Worm (Caenorhabditis elegans): Measurements from ENCODE around the gene F36F12.1.
A peak's percentile ranks its signal among the peaks of the same experiment; 100 is the strongest.

The F36F12.1 gene

ce11 chrV:2076043-2076442, 27.0 kb downstream of the F36F12.1 start:
- TF ChIP-seq him-1 (tag; optimal IDR thresholded peaks at IDR 0.05) (no peak), zfh-2 (GFP tag; conservative IDR thresholded peaks at IDR 0.05) (peak; percentile 44; the same call in 1 of the 2 replicates), nfya-1 (tag; optimal IDR thresholded peaks at IDR 0.05; ENCODE audit: borderline replicate concordance, insufficient read depth) (no peak), K12H6.12 (tag; optimal IDR thresholded peaks at IDR 0.05) (no peak), zim-3 (tag; optimal IDR thresholded peaks at IDR 0.05) (no peak), somi-1 (GFP tag; optimal IDR thresholded peaks at IDR 0.05) (peak; percentile 36), dpl-1 (GFP tag; optimal IDR thresholded peaks at IDR 0.05) (no peak), sea-2 (GFP tag; IDR thresholded peaks at IDR 0.05) (no peak)

- TF ChIP-seq zim-3 (tag; optimal IDR thresholded peaks at IDR 0.05) (no peak), egl-44 (GFP tag; IDR thresholded peaks at IDR 0.05) (no peak), nfya-2 (GFP tag; IDR thresholded peaks at IDR 0.05) (no peak), dox-1 (GFP tag; IDR thresholded peaks at IDR 0.05) (no peak), bed-2 (GFP tag; IDR thresholded peaks at IDR 0.05) (no peak), let-607 (tag; optimal IDR thresholded peaks at IDR 0.05) (no peak), C17E4.6 (GFP tag; IDR thresholded peaks at IDR 0.05) (no peak), ztf-6 (GFP tag; IDR thresholded peaks at IDR 0.05) (no peak), F33H1.4 (GFP tag; IDR thresholded peaks at IDR 0.05) (no peak), sea-2 (GFP tag; IDR thresholded peaks at IDR 0.05) (no peak), aptf-2 (GFP tag; conservative IDR thresholded peaks at IDR 0.05) (no peak), F57A8.1 (GFP tag; optimal IDR thresholded peaks at IDR 0.05) (no peak), tlf-1 (GFP tag; optimal IDR thresholded peaks at IDR 0.05) (no peak), ama-1 (optimal IDR thresholded peaks at IDR 0.05) (no peak), ama-1 (GFP tag; optimal IDR thresholded peaks at IDR 0.05) (no peak), hrde-1 (tag; optimal IDR thresholded peaks at IDR 0.05; ENCODE audit: borderline replicate concordance) (no peak), nhr-90 (tag; optimal IDR thresholded peaks at IDR 0.05) (no peak), nhr-80 (tag; optimal IDR thresholded peaks at IDR 0.05) (no peak), F23B12.7 (tag; optimal IDR thresholded peaks at IDR 0.05; ENCODE audit: insufficient read depth) (no peak), F37B4.10 (GFP tag; IDR thresholded peaks at IDR 0.05) (no peak), pha-4 (tag; optimal IDR thresholded peaks at IDR 0.05) (no peak)
These were observed 30.2 kb downstream of the F36F12.1 start, which contains the start of gene Y40B10A.9 for ce11 chrV:2072807-2073206. Gene Y40B10A.9, minus strand, starts transcription at chrV:2072907.

ce11 chrV:2068728-2069443, 34.1 kb downstream of the F36F12.1 start:
- TF ChIP-seq Y67H2A.10 (GFP tag; conservative IDR thresholded peaks at IDR 0.05) (no peak), F37B4.10 (GFP tag; IDR thresholded peaks at IDR 0.05) (no peak), athp-1 (tag; optimal IDR thresholded peaks at IDR 0.05) (no peak), mxl-1 (tag; optimal IDR thresholded peaks at IDR 0.05) (peak; percentile 8), K11D2.4 (GFP tag; IDR thresholded peaks at IDR 0.05) (no peak), F39B2.1 (GFP tag; IDR thresholded peaks at IDR 0.05) (no peak), repo-1 (tag; optimal IDR thresholded peaks at IDR 0.05) (no peak), tbp1 (GFP tag; optimal IDR thresholded peaks at IDR 0.05) (peak; percentile 8), sptf-2 (GFP tag; optimal IDR thresholded peaks at IDR 0.05) (no peak), ekl-4 (GFP tag; IDR thresholded peaks at IDR 0.05) (peak; percentile 58), nhr-80 (tag; optimal IDR thresholded peaks at IDR 0.05) (no peak), tbx-9 (tag; optimal IDR thresholded peaks at IDR 0.05; ENCODE audit: borderline replicate concordance) (no peak), zfh-2 (GFP tag; conservative IDR thresholded peaks at IDR 0.05) (peak; percentile 62), K12H6.12 (tag; optimal IDR thresholded peaks at IDR 0.05) (no peak), dox-1 (GFP tag; IDR thresholded peaks at IDR 0.05) (peak; percentile 32; the same call in 1 of the 2 replicates), madf-3 (GFP tag; IDR thresholded peaks at IDR 0.05) (peak; percentile 52; the same call in 1 of the 2 replicates), sdz-38 (tag; optimal IDR thresholded peaks at IDR 0.05) (no peak), attf-6 (GFP tag; IDR thresholded peaks at IDR 0.05) (0 out of 2 replicates have a peak, but pooled peaks have one; percentile 40), madf-6 (GFP tag; IDR thresholded peaks at IDR 0.05) (peak; percentile 50), ztf-6 (GFP tag; IDR thresholded peaks at IDR 0.05) (no peak), lin-35 (GFP tag; optimal IDR thresholded peaks at IDR 0.05) (no peak), lin-26 (GFP tag; IDR thresholded peaks at IDR 0.05) (peak; percentile 7; the same call in 1 of the 2 replicates), snpc-1.3 (tag; optimal IDR thresholded peaks at IDR 0.05; ENCODE audit: insufficient read depth) (peak; percentile 28)
